Worm (Caenorhabditis elegans): Measurements from ENCODE around the gene fli-1.

Gene fli-1

ce11 chrIII:8646021-8646420, 37.5 kb downstream of the fli-1 start (continued):
- TF ChIP-seq sptf-2 (GFP tag; optimal IDR thresholded peaks at IDR 0.05) (no peak), mes-4 (tag; optimal IDR thresholded peaks at IDR 0.05) (no peak), ZK185.1 (tag; optimal IDR thresholded peaks at IDR 0.05; ENCODE audit: poor library complexity, severe bottlenecking) (peak; percentile 43), bed-1 (GFP tag; IDR thresholded peaks at IDR 0.05) (no peak), hlh-26 (GFP tag; conservative IDR thresholded peaks at IDR 0.05) (no peak), ceh-58 (GFP tag; IDR thresholded peaks at IDR 0.05) (no peak), athp-1 (tag; optimal IDR thresholded peaks at IDR 0.05) (peak; percentile 34), hlh-12 (tag; optimal IDR thresholded peaks at IDR 0.05) (no peak), C17E4.6 (GFP tag; IDR thresholded peaks at IDR 0.05) (no peak), somi-1 (GFP tag; optimal IDR thresholded peaks at IDR 0.05) (no peak), unc-130 (GFP tag; optimal IDR thresholded peaks at IDR 0.05) (no peak), ztf-28 (GFP tag; IDR thresholded peaks at IDR 0.05) (0 out of 2 replicates have a peak, but pooled peaks have one; percentile 8), akir-1 (GFP tag; optimal IDR thresholded peaks at IDR 0.05) (no peak), ccch-3 (GFP tag; optimal IDR thresholded peaks at IDR 0.05) (no peak), C06A6.2 (GFP tag; conservative IDR thresholded peaks at IDR 0.05) (no peak), hrde-1 (tag; optimal IDR thresholded peaks at IDR 0.05; ENCODE audit: borderline replicate concordance) (no peak), die-1 (tag; optimal IDR thresholded peaks at IDR 0.05) (peak; percentile 80), tbp1 (GFP tag; optimal IDR thresholded peaks at IDR 0.05) (peak; percentile 98), ceh-91 (GFP tag; IDR thresholded peaks at IDR 0.05) (no peak), rpc-1 (optimal IDR thresholded peaks at IDR 0.05) (peak; percentile 78), rpc-1 (tag; optimal IDR thresholded peaks at IDR 0.05) (peak; percentile 88), ceh-79 (tag; optimal IDR thresholded peaks at IDR 0.05) (no peak), T26A5.8 (tag; optimal IDR thresholded peaks at IDR 0.05) (peak; percentile 13), lin-54 (GFP tag; optimal IDR thresholded peaks at IDR 0.05) (no peak), Y95B8A.8 (GFP tag; IDR thresholded peaks at IDR 0.05) (no peak), hsf-1 (GFP tag; IDR thresholded peaks at IDR 0.05) (0 out of 2 replicates have a peak, but pooled peaks have one; percentile 36), egl-18 (GFP tag; IDR thresholded peaks at IDR 0.05) (no peak), Y56A3A.18 (GFP tag; IDR thresholded peaks at IDR 0.05) (peak; percentile 49; the same call in 1 of the 2 replicates), egrh-3 (GFP tag; IDR thresholded peaks at IDR 0.05) (no peak), him-1 (tag; optimal IDR thresholded peaks at IDR 0.05) (peak; percentile 90), let-607 (tag; optimal IDR thresholded peaks at IDR 0.05) (peak in 1 of 2 experiments; percentile 12), Y53G8AR.9 (GFP tag; conservative IDR thresholded peaks at IDR 0.05) (0 out of 2 replicates have a peak, but pooled peaks have one; percentile 23), madf-6 (GFP tag; IDR thresholded peaks at IDR 0.05) (no peak; the same call in 1 of the 2 replicates), pha-4 (tag; optimal IDR thresholded peaks at IDR 0.05) (no peak), lin-40 (tag; optimal IDR thresholded peaks at IDR 0.05) (no peak), F10E7.11 (tag; optimal IDR thresholded peaks at IDR 0.05) (no peak), ztf-25 (GFP tag; IDR thresholded peaks at IDR 0.05) (peak; percentile 85), egl-44 (GFP tag; IDR thresholded peaks at IDR 0.05) (no peak), nhr-27 (tag; optimal IDR thresholded peaks at IDR 0.05) (no peak), snpc-1.1 (tag; optimal IDR thresholded peaks at IDR 0.05; ENCODE audit: insufficient read depth) (peak; percentile 8)

DNA sequence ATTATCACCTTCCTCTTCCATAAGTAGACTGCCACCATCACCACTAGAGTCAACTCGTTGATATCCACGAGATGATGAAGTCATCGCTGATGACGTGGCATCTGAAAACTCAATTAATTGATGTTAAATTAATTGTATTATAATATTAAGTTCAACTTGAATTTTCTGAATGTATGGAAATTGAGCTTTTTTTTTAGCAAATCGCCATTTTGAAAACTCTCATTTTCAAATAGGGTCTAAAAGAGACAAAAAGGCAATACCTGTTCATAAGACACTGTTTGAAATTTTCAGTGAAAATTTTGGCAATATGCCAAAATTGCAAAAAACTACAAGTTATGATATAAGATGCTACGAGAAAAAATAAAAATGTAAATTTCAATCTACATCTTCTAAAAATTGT, 39.9 kb downstream of the fli-1 start, which contains the start of gene twk-7:
twk-7 (minus strand) TSS at position 101 of the 400 bp plus-strand sequence.
- TF ChIP-seq F49E8.2 (tag; optimal IDR thresholded peaks at IDR 0.05; ENCODE audit: insufficient read depth) (no peak), ceh-27 (GFP tag; optimal IDR thresholded peaks at IDR 0.05) (no peak), cebp-2 (GFP tag; IDR thresholded peaks at IDR 0.05) (no peak), tbp1 (GFP tag; optimal IDR thresholded peaks at IDR 0.05) (no peak), lir-1 (GFP tag; conservative IDR thresholded peaks at IDR 0.05) (no peak), ceh-91 (GFP tag; IDR thresholded peaks at IDR 0.05) (no peak), let-607 (tag; optimal IDR thresholded peaks at IDR 0.05) (no peak), T07F8.4 (tag; optimal IDR thresholded peaks at IDR 0.05) (no peak), Y95B8A.8 (GFP tag; IDR thresholded peaks at IDR 0.05) (no peak)

All from whole organism, young adult.